Worm (Caenorhabditis elegans) whole organism, L4 larva: Measurements from ENCODE around the gene ZK632.4.

Source experiments
- D1046.2 ChIP-seq: fragments of 200-800 bp; sonication (Bioruptor generic); IDR thresholded peaks from 2 replicates; pipeline ENCODE4 v1.3.6; 2022; ENCODE audit warnings: missing genetic modification characterization, missing compliant biosample characterization
- ama-1 ChIP-seq: fragments of 150-350 bp; optimal IDR thresholded peaks from 2 replicates; lab custom pipeline; 2014; ENCODE audit warnings: inconsistent platforms, mixed read lengths
- ceh-32 ChIP-seq: sonication (generic microtip); optimal IDR thresholded peaks from 2 replicates; lab custom pipeline; 2016; ENCODE audit warnings: mild to moderate bottlenecking, missing genetic modification characterization, missing compliant biosample characterization; ENCODE audit not compliant: poor library complexity
- daf-19 ChIP-seq: fragments of 200-800 bp; sonication (Bioruptor generic); conservative IDR thresholded peaks from 2 replicates; pipeline ENCODE4 v1.3.6; 2022; ENCODE audit warnings: missing genetic modification characterization, missing compliant biosample characterization
- duxl-1 ChIP-seq: sonication (generic microtip); optimal IDR thresholded peaks from 2 replicates; lab custom pipeline; 2016; ENCODE audit warnings: mild to moderate bottlenecking, missing genetic modification characterization, moderate library complexity, missing compliant biosample characterization; ENCODE audit not compliant: poor library complexity
- lin-1 ChIP-seq: fragments of 200-800 bp; sonication (Bioruptor generic); IDR thresholded peaks from 2 replicates; pipeline ENCODE4 v1.3.6; 2022; ENCODE audit warnings: missing genetic modification reagents, missing genetic modification characterization, missing compliant biosample characterization
- lin-39 ChIP-seq: fragments of 150-350 bp; optimal IDR thresholded peaks from 2 replicates; lab custom pipeline; 2014; ENCODE audit warnings: missing biosample characterization, missing genetic modification reagents, missing genetic modification characterization
- lir-3 ChIP-seq: sonication (generic microtip); optimal IDR thresholded peaks from 2 replicates; lab custom pipeline; 2016; ENCODE audit warnings: mild to moderate bottlenecking, missing genetic modification characterization, missing compliant biosample characterization
- nhr-237 ChIP-seq: sonication (generic microtip); optimal IDR thresholded peaks from 2 replicates; lab custom pipeline; 2017; ENCODE audit warnings: missing biosample characterization, missing genetic modification characterization
- nhr-77 ChIP-seq: fragments of 150-350 bp; optimal IDR thresholded peaks from 2 replicates; lab custom pipeline; 2014; ENCODE audit warnings: missing biosample characterization, missing genetic modification characterization
- pha-4 ChIP-seq, 2 experiments: fragments of 150-350 bp in 1 of 2; fragments of 200-800 bp in 1 of 2; sonication (Bioruptor generic) in 1 of 2; IDR thresholded peaks in 1 of 2; optimal IDR thresholded peaks in 1 of 2; 2 replicates each; pipeline versions ENCODE4 v1.3.6 to Lab custom; 2014 to 2022; ENCODE audit warnings: missing genetic modification characterization in 2 of 2, missing genetic modification reagents in 2 of 2, missing biosample characterization in 1 of 2, missing compliant biosample characterization in 1 of 2
- snpc-4 ChIP-seq: fragments of 150-350 bp; optimal IDR thresholded peaks from 2 replicates; lab custom pipeline; 2014; ENCODE audit warnings: missing biosample characterization, missing genetic modification characterization
- zag-1 ChIP-seq: fragments of 150-350 bp; optimal IDR thresholded peaks from 2 replicates; lab custom pipeline; 2014; ENCODE audit warnings: missing biosample characterization, missing genetic modification characterization

- TF ChIP-seq snpc-4 (no peak), duxl-1 (tag; lab: Kevin White, UChicago) (no peak), lin-39 (no peak), nhr-77 (no peak), nhr-237 (tag; lab: Kevin White, UChicago) (no peak), daf-19 (GFP tag; lab: Robert Waterston, UW) (no peak), zag-1 (tag; lab: Kevin White, UChicago) (no peak), ceh-32 (tag; lab: Kevin White, UChicago) (no peak), lin-1 (no peak), ama-1 (lab: Kevin White, UChicago) (no peak), pha-4 (GFP tag; IDR thresholded peaks at IDR 0.05; lab: Robert Waterston, UW) (no peak), pha-4 (tag; optimal IDR thresholded peaks at IDR 0.05; lab: Kevin White, UChicago) (no peak), lir-3 (tag; lab: Kevin White, UChicago) (no peak), D1046.2 (GFP tag; lab: Robert Waterston, UW) (no peak)
Observed at ce11 chrIII:9822942-9823341, 15.7 kb upstream of the ZK632.4 start, which contains the start of gene arl-5.
